Fruit fly (Drosophila melanogaster): ENCODE measurements around the gene CG7368.

The CG7368 gene

DNA sequence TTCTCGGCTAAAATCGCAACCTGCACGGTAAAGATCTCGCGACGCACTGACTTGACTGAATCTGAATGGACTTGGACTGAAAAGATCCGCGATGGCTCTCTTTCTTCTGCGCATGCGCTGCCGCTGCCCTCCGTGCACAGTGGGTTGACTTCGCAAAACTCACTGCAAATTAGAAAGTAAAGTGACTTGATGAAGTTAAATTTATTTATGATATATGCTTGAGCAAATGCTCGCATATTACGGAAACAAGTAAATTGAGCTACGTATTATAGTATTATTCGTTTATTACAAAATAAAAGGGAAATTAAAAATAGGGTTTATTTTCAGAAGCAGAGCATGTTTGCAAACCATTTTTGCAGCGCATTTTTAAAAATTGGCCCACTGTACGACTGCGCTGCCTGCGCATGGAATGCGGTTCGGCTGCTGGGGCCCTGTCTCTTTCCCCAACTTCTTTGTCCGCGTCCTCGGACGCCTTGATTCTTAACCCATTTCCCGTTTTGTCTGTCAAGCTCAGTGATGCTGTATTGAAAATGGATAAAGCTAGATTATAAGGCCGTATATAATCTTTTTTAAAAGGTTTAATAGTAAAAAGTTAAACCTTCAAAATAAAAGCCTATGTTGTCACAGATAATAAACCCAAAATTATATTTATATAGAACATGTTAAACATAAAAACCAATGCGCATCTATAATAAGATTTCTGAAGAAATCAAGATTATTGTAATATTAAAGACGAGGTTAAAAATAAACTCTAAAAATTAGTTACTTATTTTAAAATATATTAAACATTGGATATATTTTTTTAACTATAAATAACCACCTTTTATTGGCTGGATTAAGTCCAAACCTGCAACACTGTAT lies 9.1 kb upstream of the CG7368 start, which contains the start of gene rt (continued):
- peak; percentile 4 for TF ChIP-seq CG10654 (GFP tag; optimal IDR thresholded peaks at IDR 0.05)
- TF ChIP-seq CG4424 (GFP tag; optimal IDR thresholded peaks at IDR 0.05): peak; percentile 66
- no peak for TF ChIP-seq bowl (GFP tag; IDR thresholded peaks at IDR 0.05)
- no peak for TF ChIP-seq Bgb (GFP tag; IDR thresholded peaks at IDR 0.05; ENCODE audit: partially characterized antibody)
- TF ChIP-seq CG10267 (tag; optimal IDR thresholded peaks at IDR 0.05): peak; percentile 62
- TF ChIP-seq Awh (GFP tag; IDR thresholded peaks at IDR 0.05): no peak; the same call in 1 of the 2 replicates
- TF ChIP-seq nerfin-2 (GFP tag; IDR thresholded peaks at IDR 0.05; ENCODE audit: partially characterized antibody): no peak
- TF ChIP-seq Mrtf (GFP tag; IDR thresholded peaks at IDR 0.05): peak; percentile 30; the same call in 1 of the 3 replicates
- TF ChIP-seq chinmo (GFP tag; IDR thresholded peaks at IDR 0.05; ENCODE audit: partially characterized antibody): 0 out of 4 replicates have a peak, but pooled peaks have one; percentile 29
- no peak for TF ChIP-seq Taf1 (GFP tag; IDR thresholded peaks at IDR 0.05)
- no peak for TF ChIP-seq p53 (GFP tag; optimal IDR thresholded peaks at IDR 0.05)
- TF ChIP-seq H15 (GFP tag; IDR thresholded peaks at IDR 0.05): no peak
- no peak for TF ChIP-seq Vsx1 (GFP tag; optimal IDR thresholded peaks at IDR 0.05)
- TF ChIP-seq Deaf1 (tag; optimal IDR thresholded peaks at IDR 0.05): peak; percentile 6
- no peak for TF ChIP-seq CG42726 (GFP tag; IDR thresholded peaks at IDR 0.05; ENCODE audit: partially characterized antibody)
- peak; percentile 29 for TF ChIP-seq Max (GFP tag; optimal IDR thresholded peaks at IDR 0.05)
- no peak for TF ChIP-seq da (GFP tag; optimal IDR thresholded peaks at IDR 0.05)
- TF ChIP-seq CG4820 (GFP tag; optimal IDR thresholded peaks at IDR 0.05): peak; percentile 48
- TF ChIP-seq Oaz (GFP tag; IDR thresholded peaks at IDR 0.05): no peak
- no peak for TF ChIP-seq CG6854 (GFP tag; optimal IDR thresholded peaks at IDR 0.05)
- peak; percentile 26 for TF ChIP-seq lbe (GFP tag; optimal IDR thresholded peaks at IDR 0.05)
- no peak for TF ChIP-seq hb (GFP tag; IDR thresholded peaks at IDR 0.05; ENCODE audit: partially characterized antibody)
- no peak for TF ChIP-seq toy (GFP tag; IDR thresholded peaks at IDR 0.05)
- TF ChIP-seq Myb (GFP tag; optimal IDR thresholded peaks at IDR 0.05): no peak
- TF ChIP-seq CG11456 (GFP tag; IDR thresholded peaks at IDR 0.05): no peak
- peak; percentile 37; the same call in 1 of the 2 replicates for TF ChIP-seq aop (GFP tag; IDR thresholded peaks at IDR 0.05)
- TF ChIP-seq seq (GFP tag; IDR thresholded peaks at IDR 0.05): no peak
- no peak for TF ChIP-seq CHES-1-like (GFP tag; optimal IDR thresholded peaks at IDR 0.05)
- no peak for TF ChIP-seq CG4328 (GFP tag; optimal IDR thresholded peaks at IDR 0.05)
- no peak for TF ChIP-seq gfzf (GFP tag; optimal IDR thresholded peaks at IDR 0.05)
- TF ChIP-seq zen2 (GFP tag; IDR thresholded peaks at IDR 0.05; ENCODE audit: partially characterized antibody): no peak
- TF ChIP-seq CG2199 (GFP tag; IDR thresholded peaks at IDR 0.05): 0 out of 3 replicates have a peak, but pooled peaks have one; percentile 67
- peak; percentile 52 for TF ChIP-seq Med (GFP tag)
- peak; percentile 16 for TF ChIP-seq Atf-2 (GFP tag; optimal IDR thresholded peaks at IDR 0.05)
- peak; percentile 68 for TF ChIP-seq ara (GFP tag; IDR thresholded peaks at IDR 0.05)
- peak; percentile 17 for TF ChIP-seq CG10431 (GFP tag; optimal IDR thresholded peaks at IDR 0.05)
- TF ChIP-seq CTCF (GFP tag; optimal IDR thresholded peaks at IDR 0.05): no peak
- no peak for TF ChIP-seq z (GFP tag; IDR thresholded peaks at IDR 0.05)
- no peak for TF ChIP-seq chm (GFP tag; IDR thresholded peaks at IDR 0.05)
- TF ChIP-seq sob (GFP tag; IDR thresholded peaks at IDR 0.05): no peak; the same call in 1 of the 2 replicates
- TF ChIP-seq CG17186 (GFP tag; optimal IDR thresholded peaks at IDR 0.05): no peak
- no peak for TF ChIP-seq Dip3 (GFP tag; optimal IDR thresholded peaks at IDR 0.05)
- no peak for TF ChIP-seq Dp (GFP tag; optimal IDR thresholded peaks at IDR 0.05)
- TF ChIP-seq klu (GFP tag; IDR thresholded peaks at IDR 0.05): no peak
- no peak for TF ChIP-seq schlank (tag; optimal IDR thresholded peaks at IDR 0.05)
- TF ChIP-seq crp (GFP tag; optimal IDR thresholded peaks at IDR 0.05): no peak
- TF ChIP-seq pzg (GFP tag; optimal IDR thresholded peaks at IDR 0.05): no peak
- TF ChIP-seq Fer2 (tag; optimal IDR thresholded peaks at IDR 0.05): no peak
- peak; percentile 24 for TF ChIP-seq bcd (GFP tag; optimal IDR thresholded peaks at IDR 0.05)
- no peak for TF ChIP-seq CG7271 (tag; optimal IDR thresholded peaks at IDR 0.05)

All from whole organism, embryonic.